Worm (Caenorhabditis elegans): ENCODE results near the gene puf-8.

- no peak for TF ChIP-seq med-1 (GFP tag; optimal IDR thresholded peaks at IDR 0.05; ENCODE audit: insufficient read depth)
- TF ChIP-seq T22C8.4 (GFP tag; IDR thresholded peaks at IDR 0.05) = no peak
- TF ChIP-seq flt-1 (GFP tag; IDR thresholded peaks at IDR 0.05) = no peak
- no peak for TF ChIP-seq klf-2 (GFP tag; conservative IDR thresholded peaks at IDR 0.05)
These were observed 27.0 kb upstream of the puf-8 start for ce11 chrII:7325063-7325480.

All from whole organism, midembryonic.